Worm (Caenorhabditis elegans): ENCODE results near the gene ceh-38.

ceh-38 gene

ce11 chrII:6968191-6968675 lies 16.9 kb downstream of the ceh-38 start (continued):
- TF ChIP-seq F10B5.3 (tag; optimal IDR thresholded peaks at IDR 0.05) (peak; percentile 75), hif-1 (tag; optimal IDR thresholded peaks at IDR 0.05) (no peak), nhr-10 (tag; optimal IDR thresholded peaks at IDR 0.05) (no peak), daf-8 (GFP tag; IDR thresholded peaks at IDR 0.05) (no peak), snpc-1.2 (GFP tag; IDR thresholded peaks at IDR 0.05) (peak; percentile 82), Y105C5A.15 (GFP tag; IDR thresholded peaks at IDR 0.05) (no peak), dmd-6 (GFP tag; IDR thresholded peaks at IDR 0.05) (peak; percentile 42), lin-29 (GFP tag; IDR thresholded peaks at IDR 0.05) (no peak), zip-11 (GFP tag; IDR thresholded peaks at IDR 0.05) (no peak), F44E2.7 (GFP tag; IDR thresholded peaks at IDR 0.05) (no peak), rbr-2 (tag; optimal IDR thresholded peaks at IDR 0.05) (peak; percentile 80), mep-1 (tag; optimal IDR thresholded peaks at IDR 0.05) (peak; percentile 83), pha-4 (GFP tag; IDR thresholded peaks at IDR 0.05) (peak; percentile 70; the same call in 1 of the 2 replicates), pha-4 (tag; optimal IDR thresholded peaks at IDR 0.05) (no peak), hlh-30 (tag; optimal IDR thresholded peaks at IDR 0.05; ENCODE audit: insufficient read depth) (peak; percentile 91), aly-2 (tag; optimal IDR thresholded peaks at IDR 0.05) (peak; percentile 52), ceh-44 (GFP tag; IDR thresholded peaks at IDR 0.05) (peak; percentile 80), daf-16 (GFP tag; optimal IDR thresholded peaks at IDR 0.05) (peak; percentile 60 to 90), daf-16 (tag; optimal IDR thresholded peaks at IDR 0.05) (peak; percentile 63), vab-7 (GFP tag; IDR thresholded peaks at IDR 0.05) (peak; percentile 60; the same call in 1 of the 2 replicates), lim-7 (GFP tag; IDR thresholded peaks at IDR 0.05) (0 out of 2 replicates have a peak, but pooled peaks have one; percentile 5), daf-19 (GFP tag; conservative IDR thresholded peaks at IDR 0.05) (no peak), nhr-77 (tag; optimal IDR thresholded peaks at IDR 0.05) (no peak), skn-1 (tag; optimal IDR thresholded peaks at IDR 0.05) (no peak), dmd-8 (GFP tag; IDR thresholded peaks at IDR 0.05) (0 out of 2 replicates have a peak, but pooled peaks have one; percentile 40), ztf-7 (tag; optimal IDR thresholded peaks at IDR 0.05) (no peak), Y5F2A.4 (GFP tag; optimal IDR thresholded peaks at IDR 0.05) (peak; percentile 49), tag-97 (GFP tag; IDR thresholded peaks at IDR 0.05) (no peak), mdt-29 (GFP tag; IDR thresholded peaks at IDR 0.05) (peak; percentile 55; the same call in 1 of the 2 replicates), mxl-2 (GFP tag; conservative IDR thresholded peaks at IDR 0.05) (0 out of 2 replicates have a peak, but pooled peaks have one; percentile 34), R02D3.7 (tag; optimal IDR thresholded peaks at IDR 0.05) (no peak), T20F7.1 (GFP tag; optimal IDR thresholded peaks at IDR 0.05) (peak; percentile 78), ceh-82 (tag; optimal IDR thresholded peaks at IDR 0.05) (no peak), mes-2 (tag; optimal IDR thresholded peaks at IDR 0.05; ENCODE audit: poor library complexity, severe bottlenecking) (peak; percentile 82), saeg-2 (GFP tag; IDR thresholded peaks at IDR 0.05) (0 out of 2 replicates have a peak, but pooled peaks have one; percentile 56), zfp-2 (tag; optimal IDR thresholded peaks at IDR 0.05) (no peak), ces-1 (GFP tag; optimal IDR thresholded peaks at IDR 0.05) (no peak), F26F4.8 (GFP tag; conservative IDR thresholded peaks at IDR 0.05) (no peak), ceh-20 (GFP tag; IDR thresholded peaks at IDR 0.05) (0 out of 2 replicates have a peak, but pooled peaks have one; percentile 20)

- TF ChIP-seq rbr-2 (tag; optimal IDR thresholded peaks at IDR 0.05): no peak
- TF ChIP-seq T20F7.1 (GFP tag; optimal IDR thresholded peaks at IDR 0.05): peak; percentile 13
- TF ChIP-seq daf-8 (GFP tag; IDR thresholded peaks at IDR 0.05): no peak
- TF ChIP-seq spr-1 (tag; optimal IDR thresholded peaks at IDR 0.05): no peak
- TF ChIP-seq nhr-48 (tag; optimal IDR thresholded peaks at IDR 0.05): no peak
- no peak for TF ChIP-seq ceh-82 (tag; optimal IDR thresholded peaks at IDR 0.05)
Measured at ce11 chrII:6970515-6970914, 19.2 kb downstream of the ceh-38 start, which contains the start of gene C15F1.5. TSS of gene C15F1.5 (minus strand) at chrII:6970615.

All from whole organism, L4 larva.